Fruit fly (Drosophila melanogaster): ENCODE data around the gene cact.

The cact gene

dm6 chr2L:16325515-16326257, at the start of gene cact (continued):
- no peak for TF ChIP-seq gce (GFP tag; IDR thresholded peaks at IDR 0.05)
- TF ChIP-seq crp (GFP tag; optimal IDR thresholded peaks at IDR 0.05), result peak; percentile 18 to 72
- TF ChIP-seq Sox100B (GFP tag; optimal IDR thresholded peaks at IDR 0.05), result peak; percentile 77
- TF ChIP-seq bowl (GFP tag; IDR thresholded peaks at IDR 0.05), result peak; percentile 32; the same call in 1 of the 2 replicates
- TF ChIP-seq Fer3 (tag; optimal IDR thresholded peaks at IDR 0.05), result peak; percentile 93
- TF ChIP-seq CG5180 (GFP tag; optimal IDR thresholded peaks at IDR 0.05), result peak; percentile 57
- TF ChIP-seq CG1647 (GFP tag; optimal IDR thresholded peaks at IDR 0.05), result peak; percentile 90
- TF ChIP-seq Eip74EF (GFP tag; optimal IDR thresholded peaks at IDR 0.05), result peak in 1 of 2 experiments; percentile 80
- peak; percentile 27 for TF ChIP-seq ftz-f1 (GFP tag; optimal IDR thresholded peaks at IDR 0.05)
- TF ChIP-seq CG6689 (GFP tag; IDR thresholded peaks at IDR 0.05), result peak; percentile 89
- TF ChIP-seq ap (GFP tag; IDR thresholded peaks at IDR 0.05), result peak; percentile 90
- peak; percentile 89 for TF ChIP-seq E2f1 (GFP tag; IDR thresholded peaks at IDR 0.05)
- no peak for TF ChIP-seq fru (optimal IDR thresholded peaks at IDR 0.05)
- TF ChIP-seq klu (GFP tag; IDR thresholded peaks at IDR 0.05), result peak; percentile 86
- TF ChIP-seq CG14860 (GFP tag; IDR thresholded peaks at IDR 0.05; ENCODE audit: partially characterized antibody), result no peak
- TF ChIP-seq HLH3B (GFP tag; IDR thresholded peaks at IDR 0.05), result peak; percentile 89
- TF ChIP-seq CG9215 (GFP tag; IDR thresholded peaks at IDR 0.05), result peak; percentile 85
- peak; percentile 95 for TF ChIP-seq CG8924 (tag; optimal IDR thresholded peaks at IDR 0.05)
- TF ChIP-seq Atf-2 (GFP tag; optimal IDR thresholded peaks at IDR 0.05), result peak; percentile 85
- peak; percentile 85 for TF ChIP-seq CG14014 (GFP tag; IDR thresholded peaks at IDR 0.05)
- peak; percentile 69 for TF ChIP-seq Scr (GFP tag; IDR thresholded peaks at IDR 0.05; ENCODE audit: partially characterized antibody)
- peak; percentile 86 for TF ChIP-seq CG14050 (GFP tag; IDR thresholded peaks at IDR 0.05)
- peak; percentile 81 for TF ChIP-seq da (GFP tag; optimal IDR thresholded peaks at IDR 0.05)
- TF ChIP-seq Dll (GFP tag; IDR thresholded peaks at IDR 0.05; ENCODE audit: partially characterized antibody), result peak; percentile 66
- TF ChIP-seq h (optimal IDR thresholded peaks at IDR 0.05), result no peak
- TF ChIP-seq NC2β (GFP tag; optimal IDR thresholded peaks at IDR 0.05), result peak; percentile 95
- peak; percentile 59; the same call in 1 of the 2 replicates for TF ChIP-seq GATAe (GFP tag; conservative IDR thresholded peaks at IDR 0.05)
- peak; percentile 85 for TF ChIP-seq CG10462 (GFP tag; optimal IDR thresholded peaks at IDR 0.05)
- peak; percentile 85 for TF ChIP-seq CG13296 (GFP tag; optimal IDR thresholded peaks at IDR 0.05)
- TF ChIP-seq sens-2 (GFP tag; IDR thresholded peaks at IDR 0.05), result peak; percentile 69; the same call in 1 of the 2 replicates
- TF ChIP-seq CG30403 (GFP tag; optimal IDR thresholded peaks at IDR 0.05), result peak; percentile 97
- peak; percentile 70 for TF ChIP-seq Doc2 (GFP tag; IDR thresholded peaks at IDR 0.05)
- TF ChIP-seq D (optimal IDR thresholded peaks at IDR 0.05), result no peak
- peak; percentile 81 for TF ChIP-seq D (GFP tag; optimal IDR thresholded peaks at IDR 0.05)
- TF ChIP-seq CG10321 (GFP tag; IDR thresholded peaks at IDR 0.05), result 0 out of 2 replicates have a peak, but pooled peaks have one; percentile 12
- TF ChIP-seq tna (GFP tag; IDR thresholded peaks at IDR 0.05; ENCODE audit: partially characterized antibody), result no peak
- TF ChIP-seq insv (GFP tag; optimal IDR thresholded peaks at IDR 0.05), result peak in 1 of 2 experiments; percentile 58
- no peak for TF ChIP-seq Doc3 (GFP tag; IDR thresholded peaks at IDR 0.05; ENCODE audit: partially characterized antibody)
- peak; percentile 86; the same call in 2 of the 3 replicates for TF ChIP-seq Mrtf (GFP tag; IDR thresholded peaks at IDR 0.05)
- TF ChIP-seq CG31365 (tag; optimal IDR thresholded peaks at IDR 0.05), result peak; percentile 16
- TF ChIP-seq CG3838 (GFP tag; optimal IDR thresholded peaks at IDR 0.05), result peak; percentile 83
- peak; percentile 73 for TF ChIP-seq wdn (GFP tag; IDR thresholded peaks at IDR 0.05)
- peak; percentile 95 for TF ChIP-seq Ptx1 (GFP tag; IDR thresholded peaks at IDR 0.05)
- peak; percentile 70; the same call in 2 of the 3 replicates for TF ChIP-seq CG11560 (tag; IDR thresholded peaks at IDR 0.05)
- TF ChIP-seq CG17612 (GFP tag; IDR thresholded peaks at IDR 0.05), result peak; percentile 58; the same call in 1 of the 2 replicates
- TF ChIP-seq CG7963 (GFP tag; IDR thresholded peaks at IDR 0.05; ENCODE audit: partially characterized antibody), result no peak
- peak; percentile 87 for TF ChIP-seq Camta (GFP tag; optimal IDR thresholded peaks at IDR 0.05)
- TF ChIP-seq Chrac-16 (GFP tag; optimal IDR thresholded peaks at IDR 0.05), result peak; percentile 96
- peak; percentile 94 for TF ChIP-seq Mad (GFP tag; optimal IDR thresholded peaks at IDR 0.05)
- TF ChIP-seq mirr (GFP tag; optimal IDR thresholded peaks at IDR 0.05), result peak; percentile 43

Data from whole organism, embryonic.